Fruit fly (Drosophila melanogaster): ENCODE measurements around the gene ATP6AP2.

Gene ATP6AP2

dm6 chr3R:9224807-9225206 lies 35.6 kb upstream of the ATP6AP2 start (continued):
- TF ChIP-seq ewg (GFP tag; optimal IDR thresholded peaks at IDR 0.05) (peak; percentile 46), CG11723 (GFP tag; optimal IDR thresholded peaks at IDR 0.05) (no peak), Ravus (GFP tag; IDR thresholded peaks at IDR 0.05) (peak; percentile 27), CG10431 (GFP tag; optimal IDR thresholded peaks at IDR 0.05) (no peak), CG3726 (GFP tag; IDR thresholded peaks at IDR 0.05) (no peak), br (optimal IDR thresholded peaks at IDR 0.05) (no peak), zen2 (GFP tag; IDR thresholded peaks at IDR 0.05; ENCODE audit: partially characterized antibody) (no peak), CG3838 (GFP tag; optimal IDR thresholded peaks at IDR 0.05) (peak; percentile 49), pb (GFP tag; optimal IDR thresholded peaks at IDR 0.05) (peak; percentile 27), dati (GFP tag; IDR thresholded peaks at IDR 0.05) (no peak), CG10543 (GFP tag; optimal IDR thresholded peaks at IDR 0.05) (no peak), dpn (GFP tag; optimal IDR thresholded peaks at IDR 0.05) (peak; percentile 41 to 64), cato (GFP tag; optimal IDR thresholded peaks at IDR 0.05; ENCODE audit: borderline replicate concordance) (peak; percentile 45), phol (tag; optimal IDR thresholded peaks at IDR 0.05) (peak; percentile 69), CG13287 (GFP tag; IDR thresholded peaks at IDR 0.05; ENCODE audit: partially characterized antibody) (no peak), HLH3B (GFP tag; IDR thresholded peaks at IDR 0.05) (peak; percentile 73), Usf (GFP tag; optimal IDR thresholded peaks at IDR 0.05) (no peak), sqz (GFP tag; optimal IDR thresholded peaks at IDR 0.05) (peak; percentile 57), nerfin-1 (tag; optimal IDR thresholded peaks at IDR 0.05) (no peak), CG14860 (GFP tag; IDR thresholded peaks at IDR 0.05; ENCODE audit: partially characterized antibody) (no peak), CG7357 (GFP tag; IDR thresholded peaks at IDR 0.05) (peak; percentile 71), CG12219 (GFP tag; optimal IDR thresholded peaks at IDR 0.05) (no peak), vvl (GFP tag; IDR thresholded peaks at IDR 0.05) (peak; percentile 84), danr (GFP tag; IDR thresholded peaks at IDR 0.05) (peak; percentile 64), CG9932 (GFP tag; IDR thresholded peaks at IDR 0.05) (peak; percentile 41), gsb (GFP tag; IDR thresholded peaks at IDR 0.05) (no peak), D (optimal IDR thresholded peaks at IDR 0.05) (no peak), D (GFP tag; optimal IDR thresholded peaks at IDR 0.05) (peak; percentile 63), CG7372 (GFP tag; IDR thresholded peaks at IDR 0.05) (peak; percentile 7; the same call in 1 of the 2 replicates), wor (GFP tag; IDR thresholded peaks at IDR 0.05) (peak; percentile 57), Chrac-16 (GFP tag; optimal IDR thresholded peaks at IDR 0.05) (peak; percentile 71), CG8290 (GFP tag; optimal IDR thresholded peaks at IDR 0.05) (no peak), CG8290 (tag; optimal IDR thresholded peaks at IDR 0.05) (peak in 1 of 2 experiments; percentile 40), vnd (GFP tag; IDR thresholded peaks at IDR 0.05; ENCODE audit: partially characterized antibody) (no peak), Fer3 (tag; optimal IDR thresholded peaks at IDR 0.05) (peak; percentile 57), zen (tag; optimal IDR thresholded peaks at IDR 0.05) (peak; percentile 49), CG8281 (tag; optimal IDR thresholded peaks at IDR 0.05) (peak; percentile 35), bowl (GFP tag; IDR thresholded peaks at IDR 0.05) (no peak), CG17359 (tag; optimal IDR thresholded peaks at IDR 0.05) (peak; percentile 88), CG32532 (GFP tag; IDR thresholded peaks at IDR 0.05) (peak; percentile 69), CG16815 (GFP tag; optimal IDR thresholded peaks at IDR 0.05) (no peak), Myb (GFP tag; optimal IDR thresholded peaks at IDR 0.05) (no peak), CG34376 (GFP tag; optimal IDR thresholded peaks at IDR 0.05) (no peak), HLH4C (GFP tag; IDR thresholded peaks at IDR 0.05; ENCODE audit: partially characterized antibody) (no peak), dysf (GFP tag; IDR thresholded peaks at IDR 0.05) (peak; percentile 81), Tbp (GFP tag; optimal IDR thresholded peaks at IDR 0.05) (no peak), Sox100B (GFP tag; optimal IDR thresholded peaks at IDR 0.05) (peak; percentile 84), Antp (GFP tag; optimal IDR thresholded peaks at IDR 0.05) (peak; percentile 17), CG14965 (GFP tag; optimal IDR thresholded peaks at IDR 0.05; ENCODE audit: borderline replicate concordance) (no peak), CG14710 (tag; optimal IDR thresholded peaks at IDR 0.05) (peak; percentile 53), CG8359 (GFP tag; optimal IDR thresholded peaks at IDR 0.05; ENCODE audit: borderline replicate concordance) (peak; percentile 11), fu2 (GFP tag; optimal IDR thresholded peaks at IDR 0.05) (peak; percentile 42)
